Worm (Caenorhabditis elegans) whole organism, mixed stage, embryonic: ENCODE results near the gene flcn-1.
A peak's percentile ranks its signal among the peaks of the same experiment; 100 is the strongest.

Experiments used
- bed-3 ChIP-seq: fragments of 200-800 bp; sonication (Bioruptor generic); optimal IDR thresholded peaks from 3 replicates; lab custom pipeline; 2018; ENCODE audit warnings: mild to moderate bottlenecking, missing genetic modification characterization, moderate library complexity, missing compliant biosample characterization
- ceh-39 ChIP-seq: fragments of 150-350 bp; optimal IDR thresholded peaks from 2 replicates; lab custom pipeline; 2014; ENCODE audit warnings: missing biosample characterization, missing genetic modification characterization
- ceh-43 ChIP-seq: fragments of 200-800 bp; sonication (Bioruptor generic); optimal IDR thresholded peaks from 2 replicates; lab custom pipeline; 2018; ENCODE audit warnings: mild to moderate bottlenecking, missing genetic modification characterization, moderate library complexity, missing compliant biosample characterization
- ces-1 ChIP-seq: fragments of 150-350 bp; optimal IDR thresholded peaks from 2 replicates; lab custom pipeline; 2014; ENCODE audit warnings: missing biosample characterization, missing genetic modification reagents, missing genetic modification characterization
- elt-1 ChIP-seq: sonication (generic microtip); optimal IDR thresholded peaks from 2 replicates; lab custom pipeline; 2017; ENCODE audit warnings: missing genetic modification characterization, mild to moderate bottlenecking, missing compliant biosample characterization, antibody characterized with exemption, moderate library complexity, borderline replicate concordance; ENCODE audit not compliant: insufficient read depth
- elt-3 ChIP-seq: fragments of 150-350 bp; optimal IDR thresholded peaks from 2 replicates; lab custom pipeline; 2014; ENCODE audit warnings: missing biosample characterization, missing genetic modification characterization
- mep-1 ChIP-seq: fragments of 150-350 bp; optimal IDR thresholded peaks from 2 replicates; lab custom pipeline; 2017; ENCODE audit warnings: missing biosample characterization, missing genetic modification reagents, missing genetic modification characterization, inconsistent platforms
- nhr-28 ChIP-seq: fragments of 150-350 bp; optimal IDR thresholded peaks from 2 replicates; lab custom pipeline; 2014; ENCODE audit warnings: missing biosample characterization, missing genetic modification characterization
- nhr-76 ChIP-seq: sonication (generic microtip); optimal IDR thresholded peaks from 2 replicates; lab custom pipeline; 2017; ENCODE audit warnings: missing biosample characterization, missing genetic modification characterization
- snpc-4 ChIP-seq: fragments of 150-350 bp; optimal IDR thresholded peaks from 2 replicates; lab custom pipeline; 2014; ENCODE audit warnings: missing biosample characterization, missing genetic modification characterization
- unc-120 ChIP-seq: sonication (generic microtip); optimal IDR thresholded peaks from 2 replicates; lab custom pipeline; 2017; ENCODE audit warnings: missing genetic modification characterization, missing compliant biosample characterization; ENCODE audit not compliant: poor library complexity, severe bottlenecking
- unc-62 ChIP-seq: fragments of 150-350 bp; optimal IDR thresholded peaks from 2 replicates; lab custom pipeline; 2014; ENCODE audit warnings: missing biosample characterization, missing genetic modification reagents, missing genetic modification characterization
- ztf-11 ChIP-seq: fragments of 150-350 bp; optimal IDR thresholded peaks from 2 replicates; lab custom pipeline; 2014; ENCODE audit warnings: missing biosample characterization, missing genetic modification characterization

DNA sequence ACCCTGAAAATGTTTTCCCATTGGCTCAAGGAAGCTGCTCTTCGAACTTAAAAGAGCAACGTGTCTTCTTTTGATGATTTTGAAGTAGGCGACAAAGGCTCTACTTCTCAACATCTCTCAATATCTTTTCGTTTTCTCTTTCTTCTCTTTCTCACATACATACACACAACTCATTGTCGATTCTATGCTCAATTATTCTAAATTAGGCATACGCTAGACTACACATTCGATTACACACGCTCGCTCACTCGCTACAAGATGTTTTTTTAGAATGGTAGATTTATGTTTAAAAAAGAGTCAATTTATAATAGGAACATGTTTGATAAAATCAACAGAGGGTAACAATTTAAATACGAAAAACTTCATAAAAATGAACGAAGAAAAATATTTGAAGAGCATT lies 13.0 kb downstream of the flcn-1 start:
- TF ChIP-seq nhr-28 (tag; lab: Kevin White, UChicago) (no peak), nhr-76 (no peak), unc-62 (GFP tag; lab: Kevin White, UChicago) (no peak), ces-1 (GFP tag; lab: Kevin White, UChicago) (peak; percentile 90), ceh-39 (tag; lab: Kevin White, UChicago) (no peak), mep-1 (tag; lab: Kevin White, UChicago) (no peak), bed-3 (GFP tag; lab: Kevin White, UChicago) (no peak), snpc-4 (tag; lab: Kevin White, UChicago) (no peak), ztf-11 (tag; lab: Kevin White, UChicago) (no peak), elt-3 (tag; lab: Kevin White, UChicago) (no peak), elt-1 (tag; lab: Kevin White, UChicago) (no peak), ceh-43 (no peak), unc-120 (no peak)
